Fruit fly (Drosophila melanogaster) whole organism, embryonic: ENCODE measurements around the gene beag.
A peak's percentile ranks its signal among the peaks of the same experiment; 100 is the strongest.

Experiments
- ATbp ChIP-seq: fragments of 200-800 bp; sonication (Bioruptor generic); optimal IDR thresholded peaks from 2 replicates; lab custom pipeline; 2017; ENCODE audit warnings: missing biosample characterization, mild to moderate bottlenecking, missing genetic modification characterization, missing genetic modification reagents
- Abd-B ChIP-seq: fragments of 200-800 bp; sonication (Bioruptor generic); optimal IDR thresholded peaks from 2 replicates; lab custom pipeline; 2018; ENCODE audit warnings: missing biosample characterization, mild to moderate bottlenecking, missing genetic modification characterization, moderate library complexity
- Antp ChIP-seq: fragments of 200-800 bp; sonication (Bioruptor generic); optimal IDR thresholded peaks from 3 replicates; lab custom pipeline; 2016; ENCODE audit warnings: missing biosample characterization, missing genetic modification characterization
- B-H1 ChIP-seq: fragments of 200-800 bp; sonication (Bioruptor generic); IDR thresholded peaks from 3 replicates; pipeline ENCODE4 v1.3.6; 2022; ENCODE audit warnings: missing biosample characterization, missing genetic modification characterization
- BEAF-32 ChIP-seq: fragments of 200-800 bp; sonication (Bioruptor generic); optimal IDR thresholded peaks from 3 replicates; lab custom pipeline; 2017; ENCODE audit warnings: missing biosample characterization, missing genetic modification characterization, mild to moderate bottlenecking, moderate library complexity, missing genetic modification reagents
- C15 ChIP-seq: fragments of 200-800 bp; sonication (Bioruptor generic); IDR thresholded peaks from 3 replicates; pipeline ENCODE4 v1.3.6; 2022; ENCODE audit warnings: missing biosample characterization, missing genetic modification characterization
- CG12769 ChIP-seq: fragments of 200-800 bp; sonication (Bioruptor generic); optimal IDR thresholded peaks from 2 replicates; lab custom pipeline; 2019; ENCODE audit warnings: missing biosample characterization, mild to moderate bottlenecking, missing genetic modification characterization, moderate library complexity
- CG14014 ChIP-seq: fragments of 200-800 bp; sonication (Bioruptor generic); IDR thresholded peaks from 2 replicates; pipeline ENCODE4 v1.3.6; 2022; ENCODE audit warnings: missing biosample characterization, missing genetic modification characterization
- CG15479 ChIP-seq: fragments of 200-800 bp; sonication (Bioruptor generic); optimal IDR thresholded peaks from 3 replicates; lab custom pipeline; 2019; ENCODE audit warnings: missing biosample characterization, mild to moderate bottlenecking, missing genetic modification characterization, moderate library complexity
- CG15696 ChIP-seq: fragments of 200-800 bp; sonication (Bioruptor generic); optimal IDR thresholded peaks from 2 replicates; lab custom pipeline; 2019; ENCODE audit warnings: missing biosample characterization, mild to moderate bottlenecking, missing genetic modification characterization, moderate library complexity
- CG1603 ChIP-seq: fragments of 200-800 bp; sonication (Bioruptor generic); optimal IDR thresholded peaks from 2 replicates; lab custom pipeline; 2019; ENCODE audit warnings: missing biosample characterization, mild to moderate bottlenecking, missing genetic modification characterization, moderate library complexity
- CG17186 ChIP-seq: fragments of 200-800 bp; sonication (Bioruptor generic); optimal IDR thresholded peaks from 3 replicates; lab custom pipeline; 2017; ENCODE audit warnings: missing biosample characterization, missing genetic modification reagents, missing genetic modification characterization
- CG17361 ChIP-seq: fragments of 200-800 bp; sonication (Bioruptor generic); IDR thresholded peaks from 3 replicates; pipeline ENCODE4 v1.3.6; 2022; ENCODE audit warnings: missing biosample characterization, missing genetic modification characterization
- CG30403 ChIP-seq: fragments of 200-800 bp; sonication (Bioruptor generic); optimal IDR thresholded peaks from 3 replicates; lab custom pipeline; 2016; ENCODE audit warnings: missing biosample characterization, missing genetic modification characterization
- CG31224 ChIP-seq: fragments of 200-800 bp; sonication (Bioruptor generic); IDR thresholded peaks from 2 replicates; pipeline ENCODE4 v1.3.6; 2022; ENCODE audit warnings: missing biosample characterization, missing genetic modification characterization
- CG32772 ChIP-seq: fragments of 200-800 bp; sonication (Bioruptor generic); IDR thresholded peaks from 2 replicates; pipeline ENCODE4 v1.3.6; 2022; ENCODE audit warnings: missing biosample characterization, missing genetic modification characterization
- CG34224 ChIP-seq: fragments of 200-800 bp; sonication (Bioruptor generic); IDR thresholded peaks from 3 replicates; pipeline ENCODE4 v1.3.6; 2022; ENCODE audit warnings: missing biosample characterization, missing genetic modification characterization; ENCODE audit not compliant: partially characterized antibody
- CG3847 ChIP-seq: fragments of 200-800 bp; sonication (Bioruptor generic); IDR thresholded peaks from 2 replicates; pipeline ENCODE4 v1.3.6; 2022; ENCODE audit warnings: missing biosample characterization, missing genetic modification characterization
- CG43689 ChIP-seq: fragments of 200-800 bp; sonication (Bioruptor generic); IDR thresholded peaks from 2 replicates; pipeline ENCODE4 v1.3.6; 2022; ENCODE audit warnings: missing biosample characterization, missing genetic modification characterization
- CG4854 ChIP-seq: fragments of 200-800 bp; sonication (Bioruptor generic); optimal IDR thresholded peaks from 2 replicates; lab custom pipeline; 2016; ENCODE audit warnings: missing biosample characterization, missing genetic modification characterization, inconsistent platforms
- CG7786 ChIP-seq: fragments of 200-800 bp; sonication (Bioruptor generic); optimal IDR thresholded peaks from 2 replicates; lab custom pipeline; 2016; ENCODE audit warnings: missing biosample characterization, missing genetic modification characterization
- CG8089 ChIP-seq: fragments of 200-800 bp; sonication (Bioruptor generic); optimal IDR thresholded peaks from 3 replicates; lab custom pipeline; 2016; ENCODE audit warnings: missing biosample characterization, missing genetic modification characterization
- D19B ChIP-seq: fragments of 200-800 bp; sonication (Bioruptor generic); optimal IDR thresholded peaks from 2 replicates; lab custom pipeline; 2017; ENCODE audit warnings: missing biosample characterization, mild to moderate bottlenecking, missing genetic modification characterization
- Gsc ChIP-seq: fragments of 200-800 bp; sonication (Bioruptor generic); IDR thresholded peaks from 2 replicates; pipeline ENCODE4 v1.3.6; 2022; ENCODE audit warnings: missing biosample characterization, missing genetic modification characterization
- Hand ChIP-seq: fragments of 200-800 bp; sonication (Bioruptor generic); optimal IDR thresholded peaks from 2 replicates; lab custom pipeline; 2017; ENCODE audit warnings: mild to moderate bottlenecking, missing biosample characterization, missing genetic modification reagents, missing genetic modification characterization
- HmgZ ChIP-seq: fragments of 200-800 bp; sonication (Bioruptor generic); optimal IDR thresholded peaks from 2 replicates; lab custom pipeline; 2018; ENCODE audit warnings: missing biosample characterization, mild to moderate bottlenecking, missing genetic modification characterization
- Max ChIP-seq: fragments of 200-800 bp; sonication (Bioruptor generic); optimal IDR thresholded peaks from 2 replicates; lab custom pipeline; 2016; ENCODE audit warnings: missing biosample characterization, mild to moderate bottlenecking, missing genetic modification characterization
- NC2α ChIP-seq: fragments of 200-800 bp; sonication (Bioruptor generic); optimal IDR thresholded peaks from 2 replicates; lab custom pipeline; 2016; ENCODE audit warnings: missing biosample characterization, missing genetic modification characterization
- Nf-YA ChIP-seq: fragments of 200-800 bp; sonication (Bioruptor generic); IDR thresholded peaks from 2 replicates; pipeline ENCODE4 v1.3.6; 2022; ENCODE audit warnings: missing biosample characterization, missing genetic modification characterization
- Pdp1 ChIP-seq, 2 experiments: fragments of 200-800 bp; sonication (Bioruptor generic); optimal IDR thresholded peaks; 3 replicates each; lab custom pipeline; 2016; ENCODE audit warnings: missing biosample characterization in 2 of 2, missing genetic modification characterization in 2 of 2, mild to moderate bottlenecking in 1 of 2, moderate library complexity in 1 of 2
- Scr ChIP-seq: fragments of 200-800 bp; sonication (Bioruptor generic); IDR thresholded peaks from 2 replicates; pipeline ENCODE4 v1.3.6; 2022; ENCODE audit warnings: missing biosample characterization, missing genetic modification characterization; ENCODE audit not compliant: partially characterized antibody
- Six4 ChIP-seq: fragments of 200-800 bp; sonication (Bioruptor generic); optimal IDR thresholded peaks from 2 replicates; lab custom pipeline; 2016; ENCODE audit warnings: missing biosample characterization, missing genetic modification characterization
- TFAM ChIP-seq: fragments of 200-800 bp; sonication (Bioruptor generic); optimal IDR thresholded peaks from 2 replicates; lab custom pipeline; 2017; ENCODE audit warnings: missing biosample characterization, missing genetic modification characterization, inconsistent platforms
- amos ChIP-seq: fragments of 200-800 bp; sonication (Bioruptor generic); IDR thresholded peaks from 2 replicates; pipeline ENCODE4 v1.3.6; 2022; ENCODE audit warnings: missing biosample characterization, missing genetic modification characterization; ENCODE audit not compliant: partially characterized antibody
- bcd ChIP-seq: fragments of 200-800 bp; sonication (Bioruptor generic); optimal IDR thresholded peaks from 2 replicates; lab custom pipeline; 2017; ENCODE audit warnings: missing biosample characterization, mild to moderate bottlenecking, missing genetic modification characterization
- btn ChIP-seq: fragments of 200-800 bp; sonication (Bioruptor generic); optimal IDR thresholded peaks from 2 replicates; lab custom pipeline; 2016; ENCODE audit warnings: missing biosample characterization, missing genetic modification characterization
- cwo ChIP-seq: fragments of 200-800 bp; sonication (Bioruptor generic); optimal IDR thresholded peaks from 3 replicates; lab custom pipeline; 2017; ENCODE audit warnings: missing biosample characterization, missing genetic modification characterization, mild to moderate bottlenecking, moderate library complexity, missing genetic modification reagents
- disco-r ChIP-seq: fragments of 200-800 bp; sonication (Bioruptor generic); optimal IDR thresholded peaks from 2 replicates; lab custom pipeline; 2016; ENCODE audit warnings: missing biosample characterization, missing genetic modification characterization
- ems ChIP-seq: fragments of 200-800 bp; sonication (Bioruptor generic); optimal IDR thresholded peaks from 3 replicates; lab custom pipeline; 2016; ENCODE audit warnings: missing biosample characterization, missing genetic modification characterization
- eve ChIP-seq, 2 experiments: fragments of >200 bp; optimal IDR thresholded peaks; 2 replicates each; lab custom pipeline; 2017; ENCODE audit warnings: missing biosample characterization in 2 of 2, missing genetic modification characterization in 2 of 2
- fd102C ChIP-seq: fragments of 200-800 bp; sonication (Bioruptor generic); optimal IDR thresholded peaks from 2 replicates; lab custom pipeline; 2018; ENCODE audit warnings: missing biosample characterization, mild to moderate bottlenecking, missing genetic modification characterization, moderate library complexity
- ftz-f1 ChIP-seq: fragments of 200-800 bp; sonication (Bioruptor generic); optimal IDR thresholded peaks from 2 replicates; lab custom pipeline; 2016; ENCODE audit warnings: missing biosample characterization, missing genetic modification characterization
- grn ChIP-seq: fragments of 200-800 bp; sonication (Bioruptor generic); optimal IDR thresholded peaks from 3 replicates; lab custom pipeline; 2017; ENCODE audit warnings: missing biosample characterization, missing genetic modification characterization
- insv ChIP-seq, 2 experiments: fragments of 200-800 bp; sonication (Bioruptor generic); optimal IDR thresholded peaks; 3 replicates each; lab custom pipeline; 2016 to 2018; ENCODE audit warnings: missing biosample characterization in 2 of 2, missing genetic modification characterization in 2 of 2
- jigr1 ChIP-seq: fragments of 200-800 bp; sonication (Bioruptor generic); IDR thresholded peaks from 3 replicates; pipeline ENCODE4 v1.3.6; 2022; ENCODE audit warnings: missing biosample characterization, missing genetic modification characterization
- jumu ChIP-seq: fragments of 200-800 bp; sonication (Bioruptor generic); optimal IDR thresholded peaks from 3 replicates; lab custom pipeline; 2016; ENCODE audit warnings: missing biosample characterization, missing genetic modification characterization
- ranshi ChIP-seq: fragments of 200-800 bp; sonication (Bioruptor generic); IDR thresholded peaks from 2 replicates; pipeline ENCODE4 v1.3.6; 2022; ENCODE audit warnings: missing biosample characterization, missing genetic modification characterization
- sc ChIP-seq, 3 experiments: fragments of >200 bp in 2 of 3; fragments of 200-800 bp in 1 of 3; sonication (Bioruptor generic) in 1 of 3; optimal IDR thresholded peaks; 2 replicates in 2 of 3; 3 replicates in 1 of 3; lab custom pipeline; 2017; ENCODE audit warnings: mild to moderate bottlenecking in 1 of 3, missing biosample characterization in 1 of 3, missing genetic modification characterization in 1 of 3, missing genetic modification reagents in 1 of 3
- tup ChIP-seq: fragments of 200-800 bp; sonication (Bioruptor generic); optimal IDR thresholded peaks from 2 replicates; lab custom pipeline; 2016; ENCODE audit warnings: missing biosample characterization, mild to moderate bottlenecking, missing genetic modification characterization, moderate library complexity
- usp ChIP-seq: fragments of >200 bp; optimal IDR thresholded peaks from 2 replicates; lab custom pipeline; 2017; ENCODE audit warnings: missing biosample characterization, missing genetic modification characterization
- zf30C ChIP-seq: fragments of 200-800 bp; sonication (Bioruptor generic); optimal IDR thresholded peaks from 3 replicates; lab custom pipeline; 2018; ENCODE audit warnings: missing biosample characterization, mild to moderate bottlenecking, missing genetic modification characterization

The beag gene

DNA sequence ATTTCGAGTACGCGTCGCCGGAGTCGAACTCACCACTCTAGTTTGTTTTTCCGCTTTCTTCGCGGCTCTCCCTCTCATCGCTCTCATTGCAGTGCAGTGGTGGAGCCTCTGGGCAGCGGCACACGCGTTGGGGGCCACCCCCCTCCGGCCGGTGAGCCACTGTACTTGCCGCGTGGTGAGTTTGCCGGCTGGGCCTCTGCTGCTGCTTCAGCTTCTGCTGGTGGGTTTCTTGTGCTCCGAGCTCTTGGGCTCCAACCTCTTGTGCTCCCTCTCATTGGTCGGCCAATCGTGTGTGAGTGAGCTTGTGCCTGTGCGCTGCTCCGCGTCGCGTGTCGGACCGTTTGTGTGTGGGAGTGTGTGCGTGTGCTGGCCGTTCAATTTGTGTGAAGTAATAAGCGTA is 11.9 kb downstream of the beag start (continued):
- TF ChIP-seq tup (GFP tag; lab: Kevin White, UChicago) (no peak), CG7786 (GFP tag; lab: Kevin White, UChicago) (peak; percentile 62), D19B (GFP tag; lab: Kevin White, UChicago) (no peak), ftz-f1 (GFP tag; lab: Kevin White, UChicago) (peak; percentile 84), CG17186 (GFP tag; lab: Kevin White, UChicago) (no peak), Max (GFP tag; lab: Kevin White, UChicago) (peak; percentile 29), Hand (GFP tag; lab: Kevin White, UChicago) (peak; percentile 72), NC2α (GFP tag; lab: Kevin White, UChicago) (peak; percentile 33), jumu (GFP tag; lab: Kevin White, UChicago) (peak; percentile 73), jigr1 (GFP tag; lab: Robert Waterston, UW) (no peak), Nf-YA (GFP tag; lab: Robert Waterston, UW) (no peak), CG15479 (no peak), CG12769 (tag; lab: Kevin White, UChicago) (peak; percentile 91), CG43689 (no peak), BEAF-32 (GFP tag; lab: Kevin White, UChicago) (no peak), CG32772 (GFP tag; lab: Robert Waterston, UW) (no peak), bcd (GFP tag; lab: Kevin White, UChicago) (no peak), Antp (GFP tag; lab: Kevin White, UChicago) (peak; percentile 87), Pdp1 (GFP tag; optimal IDR thresholded peaks at IDR 0.05; lab: Kevin White, UChicago) (peak; percentile 46 to 67), CG14014 (GFP tag; lab: Robert Waterston, UW) (no peak), CG15696 (tag; lab: Kevin White, UChicago) (no peak), amos (no peak), CG30403 (peak; percentile 43), HmgZ (tag; lab: Kevin White, UChicago) (peak; percentile 83), disco-r (GFP tag; lab: Kevin White, UChicago) (no peak), CG8089 (GFP tag; lab: Kevin White, UChicago) (peak; percentile 52), zf30C (GFP tag; lab: Kevin White, UChicago) (peak; percentile 46), CG34224 (no peak), CG1603 (tag; lab: Kevin White, UChicago) (peak; percentile 43), TFAM (GFP tag; lab: Kevin White, UChicago) (no peak), CG17361 (GFP tag; lab: Robert Waterston, UW) (no peak), btn (peak; percentile 40), fd102C (GFP tag; lab: Kevin White, UChicago) (no peak), eve (GFP tag; optimal IDR thresholded peaks at IDR 0.05; lab: Kevin White, UChicago) (no peak), B-H1 (no peak), CG3847 (GFP tag; lab: Robert Waterston, UW) (no peak), usp (GFP tag; lab: Kevin White, UChicago) (no peak), ATbp (GFP tag; lab: Kevin White, UChicago) (no peak), insv (GFP tag; optimal IDR thresholded peaks at IDR 0.05; lab: Kevin White, UChicago) (no peak), Six4 (GFP tag; lab: Kevin White, UChicago) (peak; percentile 7), C15 (GFP tag; lab: Robert Waterston, UW) (no peak), Gsc (no peak), sc (optimal IDR thresholded peaks at IDR 0.05; lab: Kevin White, UChicago) (no peak), sc (GFP tag; optimal IDR thresholded peaks at IDR 0.05; lab: Kevin White, UChicago) (no peak), Abd-B (GFP tag; lab: Kevin White, UChicago) (no peak), ranshi (GFP tag; lab: Robert Waterston, UW) (no peak), Scr (GFP tag; lab: Robert Waterston, UW) (no peak), ems (peak; percentile 62), cwo (GFP tag; lab: Kevin White, UChicago) (peak; percentile 78), grn (GFP tag; lab: Kevin White, UChicago) (no peak), CG4854 (GFP tag; lab: Kevin White, UChicago) (peak; percentile 6), CG31224 (GFP tag; lab: Robert Waterston, UW) (no peak)
